Worm (Caenorhabditis elegans): ENCODE results near the gene C10C5.5.
A peak's percentile ranks its signal among the peaks of the same experiment; 100 is the strongest.

The C10C5.5 gene

ce11 chrIV:9371126-9371525 lies 10.1 kb upstream of the C10C5.5 start, which contains the start of gene fbxc-58:
Gene fbxc-58 (plus strand): TSS chrIV:9371508.
- no peak for TF ChIP-seq ceh-16 (tag; optimal IDR thresholded peaks at IDR 0.05)
- no peak for TF ChIP-seq elt-2 (tag; optimal IDR thresholded peaks at IDR 0.05)

- TF ChIP-seq ZK546.5 (tag; optimal IDR thresholded peaks at IDR 0.05) (no peak), ceh-9 (tag; optimal IDR thresholded peaks at IDR 0.05) (no peak), sea-2 (GFP tag; optimal IDR thresholded peaks at IDR 0.05) (no peak), nhr-28 (tag; optimal IDR thresholded peaks at IDR 0.05) (no peak), aly-2 (tag; optimal IDR thresholded peaks at IDR 0.05) (no peak), tbx-2 (tag; optimal IDR thresholded peaks at IDR 0.05) (no peak), ceh-28 (tag; optimal IDR thresholded peaks at IDR 0.05) (no peak), elt-3 (tag; optimal IDR thresholded peaks at IDR 0.05) (no peak), hmg-11 (tag; optimal IDR thresholded peaks at IDR 0.05) (no peak), ceh-82 (tag; optimal IDR thresholded peaks at IDR 0.05) (no peak), R02D3.7 (tag; optimal IDR thresholded peaks at IDR 0.05) (no peak), nhr-11 (tag; optimal IDR thresholded peaks at IDR 0.05) (no peak), nhr-23 (tag; optimal IDR thresholded peaks at IDR 0.05) (no peak), eor-1 (tag; optimal IDR thresholded peaks at IDR 0.05) (no peak), jun-1 (tag; optimal IDR thresholded peaks at IDR 0.05) (no peak), lin-15B (tag; optimal IDR thresholded peaks at IDR 0.05) (no peak), egl-5 (tag; optimal IDR thresholded peaks at IDR 0.05) (no peak), elt-2 (tag; optimal IDR thresholded peaks at IDR 0.05) (no peak), nhr-76 (tag; optimal IDR thresholded peaks at IDR 0.05) (no peak), nfya-1 (tag; optimal IDR thresholded peaks at IDR 0.05; ENCODE audit: insufficient read depth) (no peak)
These were observed 6.7 kb upstream of the C10C5.5 start, which contains the start of gene C10C5.3 for ce11 chrIV:9374529-9374928. Gene C10C5.3 (plus strand): TSS chrIV:9374829.

- TF ChIP-seq mdl-1 (tag; optimal IDR thresholded peaks at IDR 0.05) (no peak), fkh-2 (tag; optimal IDR thresholded peaks at IDR 0.05) (no peak), lin-39 (tag; optimal IDR thresholded peaks at IDR 0.05) (no peak), nhr-23 (tag; optimal IDR thresholded peaks at IDR 0.05) (peak; percentile 22), elt-3 (tag; optimal IDR thresholded peaks at IDR 0.05) (peak in 2 of 3 experiments; percentile 11 to 88), skn-1 (tag; optimal IDR thresholded peaks at IDR 0.05) (no peak), nhr-25 (tag; optimal IDR thresholded peaks at IDR 0.05) (peak; percentile 47), mml-1 (tag; optimal IDR thresholded peaks at IDR 0.05) (no peak), nhr-43 (tag; optimal IDR thresholded peaks at IDR 0.05; ENCODE audit: poor library complexity, severe bottlenecking) (peak; percentile 25), pqm-1 (tag; optimal IDR thresholded peaks at IDR 0.05) (no peak)
These were observed 4.7 kb upstream of the C10C5.5 start for ce11 chrIV:9376550-9376949.

ce11 chrIV:9378272-9378671 lies 3.0 kb upstream of the C10C5.5 start, which contains the start of gene C10C5.4:
Gene C10C5.4 (plus strand): TSS chrIV:9378552.
- peak; percentile 42 for TF ChIP-seq elt-2 (tag; optimal IDR thresholded peaks at IDR 0.05)
- TF ChIP-seq snpc-4 (tag; optimal IDR thresholded peaks at IDR 0.05), result no peak

- TF ChIP-seq pha-4 (tag; optimal IDR thresholded peaks at IDR 0.05), result no peak
- no peak for TF ChIP-seq jun-1 (tag; optimal IDR thresholded peaks at IDR 0.05)
- no peak for TF ChIP-seq ceh-9 (tag; optimal IDR thresholded peaks at IDR 0.05)
- no peak for TF ChIP-seq nhr-12 (tag; optimal IDR thresholded peaks at IDR 0.05)
- no peak for TF ChIP-seq tbx-2 (tag; optimal IDR thresholded peaks at IDR 0.05)
- no peak for TF ChIP-seq eor-1 (tag; optimal IDR thresholded peaks at IDR 0.05)
- no peak for TF ChIP-seq egl-5 (tag; optimal IDR thresholded peaks at IDR 0.05)
- no peak for TF ChIP-seq ztf-11 (tag; optimal IDR thresholded peaks at IDR 0.05)
- TF ChIP-seq elt-2 (tag; optimal IDR thresholded peaks at IDR 0.05), result no peak
- no peak for TF ChIP-seq nfya-1 (tag; optimal IDR thresholded peaks at IDR 0.05; ENCODE audit: insufficient read depth)
- no peak for TF ChIP-seq nhr-43 (tag; optimal IDR thresholded peaks at IDR 0.05; ENCODE audit: poor library complexity, severe bottlenecking)
- TF ChIP-seq elt-1 (tag; optimal IDR thresholded peaks at IDR 0.05), result no peak
- no peak for TF ChIP-seq daf-12 (tag; optimal IDR thresholded peaks at IDR 0.05)
- no peak for TF ChIP-seq fos-1 (tag; optimal IDR thresholded peaks at IDR 0.05)
- TF ChIP-seq ZK546.5 (tag; optimal IDR thresholded peaks at IDR 0.05), result no peak
- TF ChIP-seq nhr-237 (tag; optimal IDR thresholded peaks at IDR 0.05), result no peak
- TF ChIP-seq ceh-82 (tag; optimal IDR thresholded peaks at IDR 0.05), result no peak
- TF ChIP-seq lin-15B (tag; optimal IDR thresholded peaks at IDR 0.05), result no peak
- TF ChIP-seq nhr-77 (tag; optimal IDR thresholded peaks at IDR 0.05), result no peak
- no peak for TF ChIP-seq sea-2 (GFP tag; optimal IDR thresholded peaks at IDR 0.05)
These were observed 3.6 kb downstream of the C10C5.5 start, which contains the start of gene C10C5.7 for ce11 chrIV:9384826-9385225. Gene C10C5.7 (plus strand): TSS chrIV:9385126.

Measured in whole organism, L3 larva.